Worm (Caenorhabditis elegans) whole organism, L4/young adult: ENCODE data around the gene clec-247.

Experiments used
- W03F9.2 ChIP-seq: fragments of 150-350 bp; optimal IDR thresholded peaks from 2 replicates; lab custom pipeline; 2014; ENCODE audit warnings: missing biosample characterization, missing genetic modification characterization
- dao-5 ChIP-seq: sonication (generic microtip); optimal IDR thresholded peaks from 2 replicates; lab custom pipeline; 2016; ENCODE audit warnings: missing genotype, missing genetic modification characterization, moderate library complexity, missing compliant biosample characterization
- him-1 ChIP-seq: sonication (generic microtip); optimal IDR thresholded peaks from 2 replicates; lab custom pipeline; 2016; ENCODE audit warnings: missing genotype, missing genetic modification reagents, missing genetic modification characterization, missing compliant biosample characterization

clec-247 gene

DNA sequence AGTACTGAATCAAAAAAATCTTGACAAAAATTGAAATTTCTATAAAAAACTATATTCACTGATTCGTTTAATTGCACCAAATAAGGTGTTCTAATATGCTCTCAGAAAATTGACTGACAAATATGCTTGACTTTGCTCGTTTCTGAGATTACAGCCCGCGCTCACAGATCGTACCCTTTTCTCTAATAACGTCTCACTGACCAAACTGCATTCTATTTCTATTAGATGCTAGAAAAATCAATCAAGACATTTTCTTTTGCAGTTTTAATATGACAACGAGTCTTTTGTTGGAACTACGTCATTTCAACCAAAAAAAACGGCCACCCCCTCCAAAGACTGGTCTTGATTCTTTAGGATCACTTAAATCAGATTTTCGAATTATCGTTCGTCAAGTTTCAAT is at the start of gene clec-247:
Gene clec-247 (plus strand): TSS at position 301 of the 400 bp plus-strand sequence.
- TF ChIP-seq him-1 (no peak), W03F9.2 (tag; lab: Kevin White, UChicago) (no peak), dao-5 (tag; lab: Kevin White, UChicago) (no peak)

DNA sequence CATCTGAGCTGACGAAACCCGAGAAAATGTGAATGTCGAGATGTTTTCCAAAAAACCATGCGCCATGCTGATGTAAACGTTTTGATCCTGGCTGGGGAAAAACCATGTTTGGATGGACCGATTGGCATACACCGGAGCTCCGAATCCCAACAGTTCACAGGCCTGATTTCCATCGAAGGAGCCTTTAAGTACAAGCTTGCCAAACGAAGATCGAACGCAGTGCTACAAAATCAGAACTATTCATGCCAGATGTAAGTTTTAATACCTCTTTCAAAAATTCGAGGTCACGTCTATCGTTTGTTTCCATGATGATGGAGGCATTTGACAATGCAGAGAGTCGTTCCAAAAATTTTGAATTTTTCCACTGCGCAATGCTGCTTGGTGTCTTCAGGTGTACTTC is 46.9 kb upstream of the clec-247 start:
- no peak for TF ChIP-seq W03F9.2 (tag; lab: Kevin White, UChicago)
- TF ChIP-seq dao-5 (tag; lab: Kevin White, UChicago), result no peak
- TF ChIP-seq him-1, result no peak

DNA sequence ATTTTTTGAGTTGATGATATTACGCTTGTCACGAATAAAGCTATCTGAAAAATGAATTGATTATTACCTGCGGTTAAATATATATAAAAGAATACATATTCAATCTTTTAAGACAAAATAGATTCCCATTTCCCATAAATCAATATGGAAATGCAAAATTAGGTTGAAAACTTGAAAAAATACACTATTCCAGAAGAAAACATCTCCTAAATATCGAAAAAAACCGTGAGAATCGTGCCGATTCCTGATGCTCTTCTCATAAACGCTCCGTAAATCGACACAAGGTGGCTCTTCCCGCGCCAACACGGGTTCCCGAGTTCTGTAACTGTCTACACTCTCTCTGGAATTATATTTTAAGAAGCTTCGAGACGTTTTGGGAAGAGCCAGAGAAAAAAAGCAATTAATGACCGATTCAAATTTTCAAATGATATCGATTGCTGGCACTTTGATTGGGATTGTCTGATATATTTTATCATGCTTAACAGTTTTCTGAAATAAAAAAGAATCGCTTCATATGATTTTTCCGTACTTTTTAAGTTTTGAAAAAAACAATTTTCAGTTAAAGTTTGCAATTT is 45.9 kb upstream of the clec-247 start, which contains the start of gene R10E8.3:
Gene R10E8.3 (minus strand): TSS at position 51 of the 575 bp plus-strand sequence.
- TF ChIP-seq dao-5 (tag; lab: Kevin White, UChicago), result no peak
- no peak for TF ChIP-seq him-1
- no peak for TF ChIP-seq W03F9.2 (tag; lab: Kevin White, UChicago)

DNA sequence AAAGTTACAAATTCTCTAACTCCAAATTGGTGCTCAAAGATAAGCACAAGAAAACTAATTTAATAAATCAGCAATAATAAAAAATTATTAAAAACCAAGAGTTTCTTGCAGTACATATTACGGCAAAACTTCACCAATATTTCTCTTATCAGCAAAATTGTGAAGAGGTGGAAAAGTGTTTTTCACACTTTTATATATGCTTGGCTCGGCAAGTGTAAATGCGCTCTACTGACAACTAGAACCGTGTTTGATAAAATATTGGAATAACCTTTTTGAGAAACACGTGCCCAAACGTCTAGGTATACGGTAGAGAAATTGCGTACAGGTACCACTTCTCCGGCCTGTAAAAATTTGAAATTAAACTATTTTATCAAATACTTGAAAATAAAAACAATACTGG is 41.4 kb upstream of the clec-247 start, which contains the start of gene R10E8.8:
Gene R10E8.8 (minus strand): TSS at position 343 of the 400 bp plus-strand sequence.
- peak; percentile 30 for TF ChIP-seq W03F9.2 (tag; lab: Kevin White, UChicago)
- TF ChIP-seq dao-5 (tag; lab: Kevin White, UChicago), result no peak

DNA sequence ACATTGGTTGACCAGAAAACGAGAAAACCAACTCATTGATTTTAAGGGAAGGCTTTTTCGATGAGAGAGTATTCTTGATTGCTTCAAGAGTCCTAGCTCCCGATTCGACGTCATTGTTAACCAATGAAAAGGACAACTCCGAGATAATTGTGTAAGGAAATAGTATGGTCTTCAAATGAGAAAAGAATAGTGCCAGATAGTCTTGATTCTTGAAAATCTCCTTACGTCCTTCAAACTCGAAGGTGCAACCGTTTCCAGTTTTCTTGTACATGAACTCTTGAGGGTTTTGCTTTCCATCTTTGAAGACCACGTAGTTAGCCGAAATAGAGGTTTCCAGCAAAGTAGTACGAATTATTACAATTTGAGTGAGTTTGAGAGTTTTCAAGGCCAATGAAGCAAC is 39.5 kb upstream of the clec-247 start:
- TF ChIP-seq him-1, result no peak
- TF ChIP-seq dao-5 (tag; lab: Kevin White, UChicago), result no peak
- TF ChIP-seq W03F9.2 (tag; lab: Kevin White, UChicago), result no peak

DNA sequence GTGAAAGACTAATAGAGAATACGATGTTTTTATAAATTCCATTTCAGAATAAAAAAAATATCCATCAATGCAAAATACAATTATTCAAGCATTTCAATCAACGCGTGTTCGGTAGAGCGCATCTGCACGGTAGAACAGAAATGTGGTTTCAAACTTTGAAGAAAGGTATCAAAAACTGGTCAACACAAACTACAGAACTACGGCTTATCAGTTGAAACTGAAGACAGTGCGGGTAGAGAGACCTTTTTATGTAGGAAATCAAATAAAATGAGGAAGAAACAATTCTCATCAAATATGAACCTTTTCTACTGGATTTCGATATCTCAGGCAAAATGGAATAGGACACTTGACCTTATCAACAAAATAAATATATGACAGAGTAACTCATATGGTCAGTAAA is 38.3 kb upstream of the clec-247 start:
- TF ChIP-seq dao-5 (tag; lab: Kevin White, UChicago) (no peak), him-1 (no peak), W03F9.2 (tag; lab: Kevin White, UChicago) (no peak)

DNA sequence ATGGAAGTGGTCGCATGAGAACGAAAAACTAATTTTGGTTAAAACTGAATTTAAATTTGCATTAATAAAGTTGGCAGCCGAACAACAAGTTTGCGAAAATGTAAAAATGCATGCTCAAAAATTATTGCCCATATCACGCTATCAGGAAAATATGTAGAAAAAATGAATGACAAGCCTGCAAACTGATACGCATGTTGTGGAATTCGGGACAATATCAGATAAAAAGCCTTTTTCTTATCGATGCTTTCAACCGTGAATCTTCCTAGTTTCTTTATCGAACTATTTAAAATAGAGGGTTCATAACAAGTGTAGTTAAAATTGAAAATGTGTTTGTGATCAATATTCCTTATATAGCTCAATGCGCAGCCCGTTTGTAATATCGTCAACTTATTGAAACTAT is 36.6 kb upstream of the clec-247 start:
- TF ChIP-seq W03F9.2 (tag; lab: Kevin White, UChicago) (no peak), dao-5 (tag; lab: Kevin White, UChicago) (no peak), him-1 (no peak)

DNA sequence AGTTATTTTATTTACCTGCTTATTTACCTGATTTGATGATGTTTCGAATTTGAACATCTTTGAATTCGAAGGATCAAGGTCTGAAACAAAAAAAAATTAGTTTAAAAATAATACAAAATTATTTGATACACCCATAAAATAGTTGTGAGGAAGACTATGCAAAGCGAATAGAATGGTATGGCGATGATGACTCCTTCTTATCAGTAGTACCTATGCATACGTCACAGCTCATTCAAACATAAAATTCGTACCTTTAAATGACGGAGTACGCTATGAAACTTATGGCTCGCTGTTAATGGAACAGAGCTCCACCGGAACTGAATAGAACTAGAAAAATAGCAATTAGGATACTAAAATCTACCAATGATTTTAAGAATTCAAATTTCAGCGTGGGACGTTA is 30.5 kb upstream of the clec-247 start, which contains the start of gene R10E8.1:
Gene R10E8.1 (minus strand): TSS at position 178 of the 400 bp plus-strand sequence.
- TF ChIP-seq him-1 (no peak), dao-5 (tag; lab: Kevin White, UChicago) (no peak), W03F9.2 (tag; lab: Kevin White, UChicago) (no peak)

DNA sequence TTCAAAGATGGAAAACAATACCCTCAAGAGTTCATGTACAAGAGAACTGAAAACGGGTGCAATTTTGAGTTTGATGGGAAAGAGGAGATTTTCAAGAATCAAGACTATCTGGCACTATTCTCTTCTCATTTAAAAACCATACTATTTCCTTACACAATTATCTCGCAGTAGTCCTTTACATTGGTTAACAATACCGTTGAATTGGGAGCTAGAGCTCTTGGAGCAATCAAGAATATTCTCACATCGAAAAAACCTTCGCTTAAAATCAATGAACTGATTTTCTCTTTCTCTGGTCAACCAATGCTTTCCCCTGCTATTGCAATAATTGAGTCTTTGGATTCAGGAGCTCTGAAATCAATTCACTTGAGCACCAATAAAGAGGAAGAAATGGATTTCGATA is 29.2 kb upstream of the clec-247 start, which contains the start of gene R10E8.2:
Gene R10E8.2 (plus strand): TSS at position 301 of the 400 bp plus-strand sequence.
- TF ChIP-seq dao-5 (tag; lab: Kevin White, UChicago) (no peak), him-1 (no peak), W03F9.2 (tag; lab: Kevin White, UChicago) (no peak)

DNA sequence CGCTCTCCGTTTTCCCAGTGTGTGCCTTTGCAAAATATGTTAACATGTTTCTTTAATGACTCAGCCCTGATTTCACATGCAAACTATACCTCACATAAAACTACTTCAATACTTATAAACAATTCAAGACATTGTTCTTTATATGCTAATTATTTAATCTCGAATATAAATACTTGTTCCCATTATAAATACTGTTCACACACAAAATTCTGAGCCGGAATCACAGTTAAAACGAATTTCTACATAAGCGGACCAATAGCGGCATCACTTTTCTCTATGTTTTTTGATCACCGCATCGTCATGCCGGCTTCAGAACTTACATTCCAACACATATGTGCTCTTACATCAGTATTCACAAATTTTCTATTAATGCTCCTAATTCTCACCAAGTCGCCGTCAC is 28.2 kb upstream of the clec-247 start, which contains the start of gene R10E8.5:
Gene R10E8.5 (plus strand): TSS at position 301 of the 400 bp plus-strand sequence.
- TF ChIP-seq dao-5 (tag; lab: Kevin White, UChicago) (no peak), him-1 (no peak), W03F9.2 (tag; lab: Kevin White, UChicago) (no peak)

DNA sequence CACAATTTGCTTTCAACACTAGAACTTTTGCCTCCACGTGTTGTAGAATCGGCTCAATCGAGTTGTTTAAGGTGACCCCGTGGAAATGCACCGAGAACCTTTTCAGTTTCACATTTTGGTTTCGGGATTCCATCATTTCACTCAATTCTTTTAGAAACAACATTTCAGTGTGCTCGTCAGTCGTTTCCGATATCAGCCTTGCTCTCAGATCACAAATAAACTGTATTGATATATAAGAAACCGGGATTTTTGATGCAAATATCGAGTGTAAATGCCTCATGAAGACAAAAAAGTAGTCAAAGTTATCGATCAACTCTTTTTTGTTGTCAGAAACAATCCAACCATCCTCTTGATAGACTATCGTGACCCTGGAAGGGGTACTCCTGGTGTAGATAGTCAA is 17.2 kb upstream of the clec-247 start:
- TF ChIP-seq him-1 (no peak), W03F9.2 (tag; lab: Kevin White, UChicago) (no peak), dao-5 (tag; lab: Kevin White, UChicago) (no peak)

DNA sequence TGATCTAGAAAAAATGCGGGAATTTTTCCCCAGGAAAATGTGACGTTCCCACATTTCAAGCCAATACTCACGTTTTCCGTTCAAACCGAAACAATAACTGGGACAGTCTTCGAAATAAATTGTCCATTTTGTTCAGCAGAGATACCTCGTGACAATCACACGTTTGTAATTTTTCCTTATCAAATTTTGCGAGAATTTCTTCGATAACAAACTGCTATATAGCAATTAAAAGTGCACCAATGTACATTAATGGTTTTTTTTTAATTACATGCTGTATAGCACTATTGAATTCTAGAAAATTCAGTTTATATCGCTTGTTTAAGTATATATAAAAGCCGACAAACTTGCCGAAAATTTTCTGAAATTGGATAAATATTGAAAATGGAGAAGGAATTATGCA is 16.5 kb upstream of the clec-247 start, which contains the start of gene R10E8.6:
Gene R10E8.6 (minus strand): TSS at position 154 of the 400 bp plus-strand sequence.
- TF ChIP-seq dao-5 (tag; lab: Kevin White, UChicago), result no peak
- TF ChIP-seq him-1, result no peak

DNA sequence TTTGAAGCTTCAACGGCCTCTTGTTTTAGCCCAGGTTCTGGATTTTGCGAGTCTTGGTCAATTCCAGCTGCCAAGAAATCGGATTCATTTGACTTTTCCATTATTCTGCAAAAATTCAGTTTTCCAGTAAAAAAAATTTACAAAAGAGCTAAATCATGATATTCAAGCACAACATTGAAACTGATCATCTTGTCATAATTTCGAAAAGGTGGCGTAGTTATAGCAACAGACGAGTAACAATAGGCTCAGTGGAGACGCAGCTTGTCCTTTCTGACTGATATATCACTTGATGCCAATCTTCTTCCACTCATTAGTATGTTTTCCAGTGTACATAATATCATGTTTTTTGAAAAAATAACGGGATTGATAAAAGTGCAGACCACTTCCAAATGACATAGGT is 14.0 kb upstream of the clec-247 start, which contains the start of gene fbxa-213:
Gene fbxa-213 (minus strand): TSS at position 101 of the 400 bp plus-strand sequence.
- no peak for TF ChIP-seq him-1
- TF ChIP-seq dao-5 (tag; lab: Kevin White, UChicago), result no peak
- no peak for TF ChIP-seq W03F9.2 (tag; lab: Kevin White, UChicago)

DNA sequence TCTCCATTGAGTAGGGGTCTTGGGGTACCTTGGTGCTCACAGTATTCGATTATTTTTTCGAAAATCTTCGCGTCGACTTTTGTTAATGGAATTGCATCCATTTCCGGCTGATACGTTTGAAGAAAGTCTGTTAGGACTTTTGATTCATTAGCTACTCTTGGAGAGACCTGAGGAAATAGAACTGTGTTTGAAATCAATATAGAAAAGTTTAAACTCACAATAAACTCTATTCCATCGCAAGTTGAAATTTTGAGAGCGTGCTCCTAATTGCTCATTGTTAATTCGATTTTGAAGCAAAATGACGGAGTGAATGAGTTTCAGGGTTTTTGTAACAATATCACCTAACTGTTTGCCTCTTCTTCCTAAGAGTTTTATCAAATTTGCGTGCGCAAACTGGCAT is 12.8 kb upstream of the clec-247 start, which contains the start of gene skr-6:
Gene skr-6 (minus strand): TSS at position 101 of the 400 bp plus-strand sequence.
- TF ChIP-seq dao-5 (tag; lab: Kevin White, UChicago) (no peak), W03F9.2 (tag; lab: Kevin White, UChicago) (no peak), him-1 (no peak)
